Fruit fly (Drosophila melanogaster): ENCODE measurements around the gene CG34132.

CG34132 gene

DNA sequence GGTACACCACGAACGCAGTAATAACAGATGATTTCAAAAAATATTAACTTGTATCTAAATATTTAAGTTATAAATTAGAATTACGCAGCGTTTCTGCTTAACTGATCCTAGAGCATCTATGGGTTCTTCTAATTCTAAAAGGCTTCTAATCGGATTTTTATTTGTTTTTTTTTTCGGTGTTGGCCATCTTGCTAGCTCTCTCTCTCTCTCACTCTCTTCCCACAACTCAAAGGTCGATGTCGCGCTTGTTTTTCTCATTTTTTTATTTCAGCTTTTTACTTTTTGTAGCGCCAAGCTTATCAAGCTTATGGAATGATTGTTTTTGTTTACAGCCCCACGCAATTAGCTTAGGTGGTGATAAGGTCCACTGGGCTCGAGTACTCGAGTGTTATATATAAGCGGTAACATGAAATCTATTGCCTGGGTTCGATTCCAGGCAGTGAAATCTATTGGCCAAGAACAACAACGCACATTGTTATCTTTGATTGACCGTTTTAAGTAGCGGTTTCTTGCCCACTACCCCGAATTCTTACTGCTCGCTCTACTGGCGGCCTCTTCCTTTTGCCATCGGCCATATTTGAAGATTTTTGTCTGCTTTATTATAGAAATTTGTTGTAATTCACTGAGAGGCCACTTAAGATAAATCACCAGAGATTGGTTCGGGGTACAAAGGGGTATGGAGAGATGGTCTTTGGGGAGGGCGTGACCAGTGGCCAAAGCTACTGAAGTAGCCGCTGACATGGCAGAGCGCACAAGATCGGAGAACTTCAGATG lies 41.2 kb downstream of the CG34132 start:
- TF ChIP-seq CG12236 (GFP tag; optimal IDR thresholded peaks at IDR 0.05) (no peak), ttk (GFP tag; IDR thresholded peaks at IDR 0.05) (no peak), CG17359 (tag; optimal IDR thresholded peaks at IDR 0.05) (peak; percentile 68), Atf6 (GFP tag; IDR thresholded peaks at IDR 0.05) (peak; percentile 51; the same call in 1 of the 2 replicates), Nf-YA (GFP tag; IDR thresholded peaks at IDR 0.05) (no peak), Hr3 (GFP tag; optimal IDR thresholded peaks at IDR 0.05) (no peak), sr (GFP tag; IDR thresholded peaks at IDR 0.05) (no peak), chinmo (GFP tag; IDR thresholded peaks at IDR 0.05; ENCODE audit: partially characterized antibody) (peak; percentile 75; the same call in 1 of the 4 replicates), CrebB (tag; optimal IDR thresholded peaks at IDR 0.05) (no peak), ase (GFP tag; IDR thresholded peaks at IDR 0.05) (no peak), C15 (GFP tag; IDR thresholded peaks at IDR 0.05) (no peak), CG10147 (GFP tag; optimal IDR thresholded peaks at IDR 0.05) (no peak), sd (tag; optimal IDR thresholded peaks at IDR 0.05) (peak; percentile 16), pan (optimal IDR thresholded peaks at IDR 0.05) (no peak), pan (GFP tag; optimal IDR thresholded peaks at IDR 0.05 in 1 of 2, IDR thresholded peaks at IDR 0.05 in 1 of 2) (peak in 1 of 2 experiments; percentile 29), CG1529 (GFP tag; optimal IDR thresholded peaks at IDR 0.05) (no peak), Rfx (GFP tag; IDR thresholded peaks at IDR 0.05) (peak; percentile 31; the same call in 1 of the 2 replicates), CG14965 (GFP tag; optimal IDR thresholded peaks at IDR 0.05; ENCODE audit: borderline replicate concordance) (no peak), CG7839 (tag; optimal IDR thresholded peaks at IDR 0.05) (peak; percentile 14), CG18476 (GFP tag; optimal IDR thresholded peaks at IDR 0.05) (no peak), crol (GFP tag; IDR thresholded peaks at IDR 0.05) (0 out of 2 replicates have a peak, but pooled peaks have one; percentile 10), Six4 (GFP tag; optimal IDR thresholded peaks at IDR 0.05) (no peak), CG33213 (GFP tag; optimal IDR thresholded peaks at IDR 0.05) (no peak), Hmx (GFP tag; optimal IDR thresholded peaks at IDR 0.05) (no peak), Ssrp (tag; optimal IDR thresholded peaks at IDR 0.05) (no peak), CG3065 (GFP tag; optimal IDR thresholded peaks at IDR 0.05) (no peak), CG34224 (GFP tag; IDR thresholded peaks at IDR 0.05; ENCODE audit: partially characterized antibody) (no peak), slbo (GFP tag; IDR thresholded peaks at IDR 0.05) (peak; percentile 39; the same call in 1 of the 2 replicates), TFAM (GFP tag; optimal IDR thresholded peaks at IDR 0.05) (no peak), CG8944 (GFP tag; optimal IDR thresholded peaks at IDR 0.05) (no peak), CG17361 (GFP tag; IDR thresholded peaks at IDR 0.05) (no peak), CG8359 (GFP tag; optimal IDR thresholded peaks at IDR 0.05; ENCODE audit: borderline replicate concordance) (no peak), Dbx (GFP tag; IDR thresholded peaks at IDR 0.05) (no peak), NC2α (GFP tag; optimal IDR thresholded peaks at IDR 0.05) (no peak), CG34376 (GFP tag; optimal IDR thresholded peaks at IDR 0.05) (peak; percentile 60), D (optimal IDR thresholded peaks at IDR 0.05) (no peak), D (GFP tag; optimal IDR thresholded peaks at IDR 0.05) (no peak), exex (tag; optimal IDR thresholded peaks at IDR 0.05) (peak; percentile 96), Dek (tag; optimal IDR thresholded peaks at IDR 0.05) (no peak), B-H1 (GFP tag; IDR thresholded peaks at IDR 0.05) (no peak; the same call in 2 of the 3 replicates), CG13894 (tag; optimal IDR thresholded peaks at IDR 0.05) (no peak), h (optimal IDR thresholded peaks at IDR 0.05) (no peak), esg (GFP tag; conservative IDR thresholded peaks at IDR 0.05) (no peak), Gug (GFP tag; IDR thresholded peaks at IDR 0.05) (0 out of 4 replicates have a peak, but pooled peaks have one; percentile 9), Doc3 (GFP tag; IDR thresholded peaks at IDR 0.05; ENCODE audit: partially characterized antibody) (no peak), Sin3A (optimal IDR thresholded peaks at IDR 0.05) (no peak), CG18599 (GFP tag; optimal IDR thresholded peaks at IDR 0.05) (peak; percentile 37), lmd (GFP tag; IDR thresholded peaks at IDR 0.05) (peak; percentile 33; the same call in 1 of the 2 replicates), Eip74EF (GFP tag; optimal IDR thresholded peaks at IDR 0.05) (no peak), corto (GFP tag; optimal IDR thresholded peaks at IDR 0.05) (peak; percentile 61)

Measured in whole organism, embryonic.